Worm (Caenorhabditis elegans) whole organism, young adult: ENCODE data around the gene M04D8.4.

Experiments used
- C17E4.6 ChIP-seq: fragments of 200-800 bp; sonication (Bioruptor generic); IDR thresholded peaks from 2 replicates; pipeline ENCODE4 v1.3.6; 2022; ENCODE audit warnings: missing genetic modification reagents, missing genetic modification characterization, missing compliant biosample characterization
- F10E7.11 ChIP-seq: sonication (generic microtip); optimal IDR thresholded peaks from 2 replicates; lab custom pipeline; 2017; ENCODE audit warnings: mild to moderate bottlenecking, missing genetic modification characterization, moderate library complexity, missing compliant biosample characterization
- F33H1.4 ChIP-seq: fragments of 200-800 bp; sonication (Bioruptor generic); IDR thresholded peaks from 2 replicates; pipeline ENCODE4 v1.3.6; 2022; ENCODE audit warnings: missing genetic modification reagents, missing genetic modification characterization, missing compliant biosample characterization
- F39B2.1 ChIP-seq: fragments of 200-800 bp; sonication (Bioruptor generic); IDR thresholded peaks from 2 replicates; pipeline ENCODE4 v1.3.6; 2022; ENCODE audit warnings: missing genetic modification reagents, missing genetic modification characterization, missing compliant biosample characterization
- F49E8.2 ChIP-seq: sonication (generic microtip); optimal IDR thresholded peaks from 3 replicates; lab custom pipeline; 2017; ENCODE audit warnings: missing genetic modification characterization, mild to moderate bottlenecking, missing compliant biosample characterization, antibody characterized with exemption, moderate library complexity; ENCODE audit not compliant: insufficient read depth
- K12H6.12 ChIP-seq: fragments of 200-800 bp; sonication (Bioruptor generic); optimal IDR thresholded peaks from 2 replicates; lab custom pipeline; 2018; ENCODE audit warnings: mild to moderate bottlenecking, missing genetic modification characterization, missing compliant biosample characterization
- Y56A3A.18 ChIP-seq: fragments of 200-800 bp; sonication (Bioruptor generic); IDR thresholded peaks from 2 replicates; pipeline ENCODE4 v1.3.6; 2022; ENCODE audit warnings: missing genetic modification reagents, missing genetic modification characterization, missing compliant biosample characterization
- Y67H2A.10 ChIP-seq: fragments of 200-800 bp; sonication (Bioruptor generic); conservative IDR thresholded peaks from 2 replicates; pipeline ENCODE4 v1.3.6; 2022; ENCODE audit warnings: missing genetic modification reagents, missing genetic modification characterization, missing compliant biosample characterization
- athp-1 ChIP-seq: sonication (generic microtip); optimal IDR thresholded peaks from 2 replicates; lab custom pipeline; 2017; ENCODE audit warnings: mild to moderate bottlenecking, missing genetic modification characterization, missing compliant biosample characterization
- attf-6 ChIP-seq: fragments of 200-800 bp; sonication (Bioruptor generic); IDR thresholded peaks from 2 replicates; pipeline ENCODE4 v1.3.6; 2022; ENCODE audit warnings: missing genetic modification reagents, missing genetic modification characterization, missing compliant biosample characterization
- bed-1 ChIP-seq: fragments of 200-800 bp; sonication (Bioruptor generic); IDR thresholded peaks from 2 replicates; pipeline ENCODE4 v1.3.6; 2022; ENCODE audit warnings: missing genetic modification reagents, missing genetic modification characterization, missing compliant biosample characterization
- cebp-1 ChIP-seq, 2 experiments: fragments of 200-800 bp in 1 of 2; sonication (Bioruptor generic) in 1 of 2; sonication (generic microtip) in 1 of 2; IDR thresholded peaks in 1 of 2; optimal IDR thresholded peaks in 1 of 2; 2 replicates each; pipeline versions ENCODE4 v1.3.6 to Lab custom; 2017 to 2022; ENCODE audit warnings: missing compliant biosample characterization in 2 of 2, missing genetic modification characterization in 2 of 2, mild to moderate bottlenecking in 1 of 2, missing genetic modification reagents in 1 of 2, moderate library complexity in 1 of 2
- ceh-100 ChIP-seq: fragments of 200-800 bp; sonication (Bioruptor generic); IDR thresholded peaks from 2 replicates; pipeline ENCODE4 v1.3.6; 2022; ENCODE audit warnings: missing genetic modification reagents, missing genetic modification characterization, missing compliant biosample characterization
- ceh-91 ChIP-seq: fragments of 200-800 bp; sonication (Bioruptor generic); IDR thresholded peaks from 2 replicates; pipeline ENCODE4 v1.3.6; 2022; ENCODE audit warnings: missing genetic modification reagents, missing genetic modification characterization, missing compliant biosample characterization
- die-1 ChIP-seq: sonication (generic microtip); optimal IDR thresholded peaks from 2 replicates; lab custom pipeline; 2016; ENCODE audit warnings: missing genotype, mild to moderate bottlenecking, missing genetic modification characterization, missing compliant biosample characterization
- dox-1 ChIP-seq: fragments of 200-800 bp; sonication (Bioruptor generic); IDR thresholded peaks from 2 replicates; pipeline ENCODE4 v1.3.6; 2022; ENCODE audit warnings: missing genetic modification reagents, missing genetic modification characterization, missing compliant biosample characterization
- dpff-1 ChIP-seq: sonication (generic microtip); optimal IDR thresholded peaks from 2 replicates; lab custom pipeline; 2017; ENCODE audit warnings: mild to moderate bottlenecking, missing genetic modification characterization, missing compliant biosample characterization
- egrh-3 ChIP-seq: fragments of 200-800 bp; sonication (Bioruptor generic); IDR thresholded peaks from 2 replicates; pipeline ENCODE4 v1.3.6; 2022; ENCODE audit warnings: missing genetic modification reagents, missing genetic modification characterization, missing compliant biosample characterization
- ets-4 ChIP-seq: fragments of 200-800 bp; sonication (Bioruptor generic); optimal IDR thresholded peaks from 2 replicates; lab custom pipeline; 2018; ENCODE audit warnings: mild to moderate bottlenecking, missing genetic modification characterization, missing compliant biosample characterization
- fkh-3 ChIP-seq: sonication (generic microtip); optimal IDR thresholded peaks from 2 replicates; lab custom pipeline; 2016; ENCODE audit warnings: mild to moderate bottlenecking, missing genetic modification characterization, missing compliant biosample characterization
- hlh-12 ChIP-seq: sonication (generic microtip); optimal IDR thresholded peaks from 2 replicates; lab custom pipeline; 2016; ENCODE audit warnings: missing genetic modification characterization, missing compliant biosample characterization
- hlh-26 ChIP-seq: fragments of 200-800 bp; sonication (Bioruptor generic); conservative IDR thresholded peaks from 2 replicates; pipeline ENCODE4 v1.3.6; 2022; ENCODE audit warnings: missing genetic modification reagents, missing genetic modification characterization, missing compliant biosample characterization
- let-607 ChIP-seq, 2 experiments: fragments of 200-800 bp in 1 of 2; sonication (Bioruptor generic) in 1 of 2; sonication (generic microtip) in 1 of 2; optimal IDR thresholded peaks; 2 replicates each; lab custom pipeline; 2016 to 2018; ENCODE audit warnings: mild to moderate bottlenecking in 2 of 2, missing compliant biosample characterization in 2 of 2, missing genetic modification characterization in 2 of 2, moderate library complexity in 2 of 2, missing genotype in 1 of 2
- lin-54 ChIP-seq: fragments of 200-800 bp; sonication (Bioruptor generic); optimal IDR thresholded peaks from 2 replicates; lab custom pipeline; 2018; ENCODE audit warnings: mild to moderate bottlenecking, missing genetic modification characterization, missing compliant biosample characterization
- lsy-27 ChIP-seq: sonication (generic microtip); optimal IDR thresholded peaks from 2 replicates; lab custom pipeline; 2017; ENCODE audit warnings: missing genetic modification characterization, mild to moderate bottlenecking, missing compliant biosample characterization, antibody characterized with exemption, missing genotype, borderline replicate concordance; ENCODE audit not compliant: insufficient read depth
- madf-3 ChIP-seq: fragments of 200-800 bp; sonication (Bioruptor generic); IDR thresholded peaks from 2 replicates; pipeline ENCODE4 v1.3.6; 2022; ENCODE audit warnings: missing genetic modification reagents, missing genetic modification characterization, missing compliant biosample characterization
- madf-6 ChIP-seq: fragments of 200-800 bp; sonication (Bioruptor generic); IDR thresholded peaks from 2 replicates; pipeline ENCODE4 v1.3.6; 2022; ENCODE audit warnings: missing genetic modification reagents, missing genetic modification characterization, missing compliant biosample characterization
- mes-4 ChIP-seq: sonication (generic microtip); optimal IDR thresholded peaks from 2 replicates; lab custom pipeline; 2016; ENCODE audit warnings: missing genotype, missing genetic modification characterization, missing compliant biosample characterization
- nfyb-1 ChIP-seq: fragments of 200-800 bp; sonication (Bioruptor generic); IDR thresholded peaks from 2 replicates; pipeline ENCODE4 v1.3.6; 2022; ENCODE audit warnings: missing genetic modification reagents, missing genetic modification characterization, missing compliant biosample characterization
- nhr-120 ChIP-seq: fragments of 200-800 bp; sonication (Bioruptor generic); IDR thresholded peaks from 2 replicates; pipeline ENCODE4 v1.3.6; 2022; ENCODE audit warnings: missing genetic modification characterization, missing compliant biosample characterization
- nhr-80 ChIP-seq: sonication (generic microtip); optimal IDR thresholded peaks from 2 replicates; lab custom pipeline; 2016; ENCODE audit warnings: missing genetic modification characterization, missing compliant biosample characterization
- nhr-90 ChIP-seq: sonication (generic microtip); optimal IDR thresholded peaks from 2 replicates; lab custom pipeline; 2016; ENCODE audit warnings: missing genotype, mild to moderate bottlenecking, missing genetic modification characterization, missing compliant biosample characterization
- pbrm-1 ChIP-seq: fragments of 200-800 bp; sonication (Bioruptor generic); IDR thresholded peaks from 2 replicates; pipeline ENCODE4 v1.3.6; 2022; ENCODE audit warnings: missing genetic modification reagents, missing genetic modification characterization, missing compliant biosample characterization
- sdz-38 ChIP-seq: sonication (generic microtip); optimal IDR thresholded peaks from 2 replicates; lab custom pipeline; 2016; ENCODE audit warnings: missing genotype, missing genetic modification characterization, missing compliant biosample characterization
- snpc-4 ChIP-seq, 5 experiments: fragments of 150-350 bp in 1 of 5; sonication (generic microtip) in 4 of 5; optimal IDR thresholded peaks; 2 replicates each; lab custom pipeline; 2014 to 2018; ENCODE audit warnings: missing genetic modification characterization in 5 of 5, missing biosample characterization in 3 of 5, antibody characterized with exemption in 2 of 5, mild to moderate bottlenecking in 2 of 5, missing compliant biosample characterization in 2 of 5, missing genotype in 2 of 5, moderate library complexity in 2 of 5, missing genetic modification reagents in 1 of 5
- tbp1 ChIP-seq: fragments of 200-800 bp; sonication (Bioruptor generic); optimal IDR thresholded peaks from 2 replicates; lab custom pipeline; 2018; ENCODE audit warnings: mild to moderate bottlenecking, missing genetic modification characterization, missing compliant biosample characterization
- unc-130 ChIP-seq: sonication (generic microtip); optimal IDR thresholded peaks from 2 replicates; lab custom pipeline; 2016; ENCODE audit warnings: missing genetic modification reagents, missing genetic modification characterization, missing compliant biosample characterization
- xnd-1 ChIP-seq: sonication (generic microtip); optimal IDR thresholded peaks from 2 replicates; lab custom pipeline; 2016; ENCODE audit warnings: missing genotype, missing genetic modification reagents, missing genetic modification characterization, missing compliant biosample characterization
- zim-3 ChIP-seq: sonication (generic microtip); optimal IDR thresholded peaks from 2 replicates; lab custom pipeline; 2017; ENCODE audit warnings: mild to moderate bottlenecking, missing genetic modification characterization, moderate library complexity, missing compliant biosample characterization
- ztf-18 ChIP-seq: sonication (generic microtip); optimal IDR thresholded peaks from 2 replicates; lab custom pipeline; 2016; ENCODE audit warnings: missing genotype, mild to moderate bottlenecking, missing genetic modification characterization, missing compliant biosample characterization
- ztf-28 ChIP-seq: fragments of 200-800 bp; sonication (Bioruptor generic); IDR thresholded peaks from 2 replicates; pipeline ENCODE4 v1.3.6; 2022; ENCODE audit warnings: missing genetic modification reagents, missing genetic modification characterization, missing compliant biosample characterization

Gene M04D8.4

DNA sequence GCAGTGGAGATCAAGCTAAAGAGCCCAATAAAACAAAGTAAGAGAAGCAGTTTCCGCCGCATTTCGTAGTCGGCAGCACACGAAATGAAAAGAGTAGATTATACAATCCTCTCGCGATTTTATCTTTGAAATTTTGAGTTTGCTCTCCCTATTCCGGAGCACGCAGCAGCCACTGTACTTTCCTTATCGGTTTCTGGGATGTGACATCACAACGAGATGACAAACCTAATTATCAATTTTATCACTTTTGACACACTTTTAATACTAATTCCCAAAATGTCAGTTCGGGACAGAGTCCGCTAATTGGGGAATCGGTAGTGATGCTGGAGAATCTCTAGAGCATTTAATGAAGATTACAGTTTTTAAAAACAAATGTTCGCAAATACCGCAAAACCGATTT, 19.2 kb upstream of the M04D8.4 start, which contains the start of gene T16G12.1:
TSS of gene T16G12.1 (minus strand) at position 176 of the 400 bp plus-strand sequence.
- TF ChIP-seq lsy-27 (tag; lab: Kevin White, UChicago) (no peak), nhr-80 (peak; percentile 68)

DNA sequence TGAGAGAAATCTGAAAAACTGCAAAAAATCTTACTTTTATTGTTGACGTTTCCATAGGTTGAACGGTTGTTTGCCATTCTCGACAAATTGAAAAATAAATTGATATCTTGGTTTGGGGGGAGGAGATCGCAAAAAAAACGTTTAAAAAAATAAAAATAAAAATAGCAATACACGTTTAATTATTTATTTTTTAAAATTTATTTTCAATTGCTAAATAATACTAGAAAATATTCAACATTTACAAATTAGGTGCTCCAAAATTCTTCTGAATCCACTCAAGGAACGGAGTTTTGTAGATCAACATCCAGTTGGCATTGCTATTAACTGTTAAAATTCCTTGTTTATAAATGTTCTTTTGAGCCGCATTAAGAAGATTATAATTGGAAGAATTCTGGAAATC, 9.6 kb upstream of the M04D8.4 start, which contains the start of gene T16G12.7:
TSS of gene T16G12.7 (minus strand) at position 101 of the 400 bp plus-strand sequence.
- TF ChIP-seq K12H6.12 (tag; lab: Kevin White, UChicago) = no peak
- no peak for TF ChIP-seq ceh-91
- no peak for TF ChIP-seq ceh-100 (GFP tag; lab: Robert Waterston, UW)
- TF ChIP-seq F49E8.2 (tag; lab: Kevin White, UChicago) = no peak
- TF ChIP-seq F39B2.1 = no peak

DNA sequence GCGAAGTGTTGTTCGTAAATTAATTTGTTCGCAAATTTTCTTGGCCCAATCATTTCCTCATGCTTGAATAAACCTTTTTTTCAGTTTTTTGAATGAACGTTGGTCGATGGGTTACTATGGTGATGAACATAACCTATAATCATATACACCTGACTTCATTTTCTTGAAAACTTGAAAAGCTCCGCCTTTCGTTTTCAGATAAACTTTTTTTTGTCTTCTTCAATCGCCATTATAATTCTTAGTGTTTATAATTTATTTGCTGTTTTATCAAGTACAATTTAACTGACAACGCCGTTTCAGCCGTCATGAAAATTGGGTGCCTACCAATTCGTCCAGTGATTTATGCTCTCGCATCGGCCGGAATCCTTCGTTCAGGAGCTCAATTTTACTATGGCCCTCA, 6.7 kb upstream of the M04D8.4 start, which contains the start of gene M04D8.7:
TSS of gene M04D8.7 (plus strand) at position 301 of the 400 bp plus-strand sequence.
- no peak for TF ChIP-seq xnd-1
- TF ChIP-seq snpc-4 (GFP tag; optimal IDR thresholded peaks at IDR 0.05; lab: Kevin White, UChicago) = no peak
- no peak for TF ChIP-seq snpc-4 (tag; optimal IDR thresholded peaks at IDR 0.05; lab: Kevin White, UChicago)
- TF ChIP-seq F33H1.4 (GFP tag; lab: Robert Waterston, UW) = no peak
- TF ChIP-seq let-607 (tag; optimal IDR thresholded peaks at IDR 0.05; lab: Kevin White, UChicago) = no peak
- TF ChIP-seq ztf-18 (tag; lab: Kevin White, UChicago) = no peak

DNA sequence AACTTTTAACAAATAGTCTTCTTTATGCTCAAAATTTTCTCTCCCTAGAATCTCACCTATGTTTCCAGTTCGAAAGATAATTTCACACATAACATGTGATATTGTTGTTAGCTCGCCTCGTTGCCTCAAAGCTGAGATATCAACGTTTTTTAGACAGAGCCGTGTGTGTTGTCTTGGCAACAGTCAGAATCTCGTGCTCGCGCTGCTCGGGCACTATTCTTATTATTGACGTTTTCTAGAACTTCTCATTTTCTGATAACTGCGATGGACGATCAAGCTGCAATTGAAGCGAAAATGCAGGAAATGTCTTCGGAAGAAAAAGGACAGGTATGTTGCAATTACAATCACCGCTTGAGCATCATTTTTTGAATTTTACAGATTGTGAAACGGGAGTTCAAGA, 5.3 kb upstream of the M04D8.4 start, which contains the start of gene xbx-3:
TSS of gene xbx-3 (plus strand) at position 163 of the 400 bp plus-strand sequence.
- TF ChIP-seq bed-1 (GFP tag; lab: Robert Waterston, UW) = no peak
- no peak for TF ChIP-seq nhr-90 (tag; lab: Kevin White, UChicago)
- TF ChIP-seq sdz-38 (tag; lab: Kevin White, UChicago) = no peak
- TF ChIP-seq madf-6 (GFP tag; lab: Robert Waterston, UW) = no peak
- TF ChIP-seq F10E7.11 = no peak
- TF ChIP-seq tbp1 (GFP tag; lab: Kevin White, UChicago) = no peak
- TF ChIP-seq madf-3 (GFP tag; lab: Robert Waterston, UW) = no peak
- TF ChIP-seq athp-1 = no peak
- TF ChIP-seq hlh-26 (GFP tag; lab: Robert Waterston, UW) = no peak
- no peak for TF ChIP-seq mes-4 (tag; lab: Kevin White, UChicago)
- TF ChIP-seq unc-130 (GFP tag; lab: Kevin White, UChicago) = no peak
- no peak for TF ChIP-seq lin-54 (GFP tag; lab: Kevin White, UChicago)
- no peak for TF ChIP-seq dpff-1 (tag; lab: Kevin White, UChicago)
- TF ChIP-seq egrh-3 (GFP tag; lab: Robert Waterston, UW) = no peak
- TF ChIP-seq pbrm-1 (GFP tag; lab: Robert Waterston, UW) = no peak
- TF ChIP-seq Y56A3A.18 (GFP tag; lab: Robert Waterston, UW) = no peak
- TF ChIP-seq ets-4 (GFP tag; lab: Kevin White, UChicago) = no peak

DNA sequence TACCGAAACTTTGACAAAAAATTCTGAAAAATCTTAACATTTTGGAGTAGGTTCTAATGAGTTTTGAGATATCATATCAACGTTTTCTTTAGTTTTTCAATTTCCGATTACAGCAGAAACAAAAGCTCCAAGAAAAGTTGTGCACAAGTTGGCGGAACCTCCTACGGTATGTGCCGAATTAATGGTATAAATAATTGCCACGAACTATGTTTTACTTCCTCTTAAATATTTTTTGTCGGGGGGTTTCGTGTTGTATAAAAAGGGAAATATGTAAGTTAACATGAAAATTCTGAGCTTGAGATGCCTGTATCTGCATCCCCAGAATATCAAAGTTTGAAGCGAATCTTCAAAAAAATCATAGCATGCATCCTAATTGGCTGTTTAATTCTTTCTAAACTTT, 3.4 kb upstream of the M04D8.4 start, which contains the start of gene M04D8.8:
TSS of gene M04D8.8 (plus strand) at position 301 of the 400 bp plus-strand sequence.
- TF ChIP-seq Y67H2A.10 (GFP tag; lab: Robert Waterston, UW) (no peak), hlh-26 (GFP tag; lab: Robert Waterston, UW) (no peak), C17E4.6 (GFP tag; lab: Robert Waterston, UW) (no peak), fkh-3 (tag; lab: Kevin White, UChicago) (no peak), zim-3 (tag; lab: Kevin White, UChicago) (no peak), dox-1 (GFP tag; lab: Robert Waterston, UW) (no peak), F10E7.11 (no peak), die-1 (tag; lab: Kevin White, UChicago) (no peak), hlh-12 (no peak), lin-54 (GFP tag; lab: Kevin White, UChicago) (no peak), ztf-28 (GFP tag; lab: Robert Waterston, UW) (no peak), cebp-1 (GFP tag; IDR thresholded peaks at IDR 0.05; lab: Robert Waterston, UW) (no peak), cebp-1 (tag; optimal IDR thresholded peaks at IDR 0.05; lab: Kevin White, UChicago) (no peak), nhr-120 (GFP tag; lab: Robert Waterston, UW) (no peak), nfyb-1 (GFP tag; lab: Robert Waterston, UW) (no peak), attf-6 (no peak)
